Fruit fly (Drosophila melanogaster) whole organism, embryonic: ENCODE measurements around the gene CG5934.

Experiments used
- CG11504 ChIP-seq: fragments of 200-800 bp; sonication (Bioruptor generic); optimal IDR thresholded peaks from 3 replicates; lab custom pipeline; 2019; ENCODE audit warnings: missing biosample characterization, mild to moderate bottlenecking, missing genetic modification characterization, moderate library complexity
- CG11723 ChIP-seq: fragments of 200-800 bp; sonication (Bioruptor generic); optimal IDR thresholded peaks from 2 replicates; lab custom pipeline; 2017; ENCODE audit warnings: missing biosample characterization, mild to moderate bottlenecking, missing genetic modification characterization
- CG12769 ChIP-seq: fragments of 200-800 bp; sonication (Bioruptor generic); optimal IDR thresholded peaks from 2 replicates; lab custom pipeline; 2019; ENCODE audit warnings: missing biosample characterization, mild to moderate bottlenecking, missing genetic modification characterization, moderate library complexity
- CG13894 ChIP-seq: fragments of 200-800 bp; sonication (Bioruptor generic); optimal IDR thresholded peaks from 3 replicates; lab custom pipeline; 2018; ENCODE audit warnings: missing biosample characterization, mild to moderate bottlenecking, missing genetic modification characterization, moderate library complexity
- CG18011 ChIP-seq: fragments of 200-800 bp; sonication (Bioruptor generic); optimal IDR thresholded peaks from 2 replicates; lab custom pipeline; 2017; ENCODE audit warnings: missing biosample characterization, missing genetic modification characterization, mild to moderate bottlenecking, moderate library complexity, missing genotype
- CG2678 ChIP-seq: fragments of 200-800 bp; sonication (Bioruptor generic); optimal IDR thresholded peaks from 3 replicates; lab custom pipeline; 2019; ENCODE audit warnings: missing biosample characterization, mild to moderate bottlenecking, missing genetic modification characterization, moderate library complexity
- CG3847 ChIP-seq: fragments of 200-800 bp; sonication (Bioruptor generic); IDR thresholded peaks from 2 replicates; pipeline ENCODE4 v1.3.6; 2022; ENCODE audit warnings: missing biosample characterization, missing genetic modification characterization
- CG6765 ChIP-seq: fragments of 200-800 bp; sonication (Bioruptor generic); optimal IDR thresholded peaks from 3 replicates; lab custom pipeline; 2017; ENCODE audit warnings: missing biosample characterization, mild to moderate bottlenecking, missing genetic modification characterization
- CG7271 ChIP-seq: fragments of 200-800 bp; sonication (Bioruptor generic); optimal IDR thresholded peaks from 2 replicates; lab custom pipeline; 2018; ENCODE audit warnings: missing biosample characterization, mild to moderate bottlenecking, missing genetic modification characterization, moderate library complexity
- CG7839 ChIP-seq: fragments of 200-800 bp; sonication (Bioruptor generic); optimal IDR thresholded peaks from 3 replicates; lab custom pipeline; 2018; ENCODE audit warnings: missing biosample characterization, mild to moderate bottlenecking, missing genetic modification characterization, moderate library complexity
- CG7987 ChIP-seq: fragments of 200-800 bp; sonication (Bioruptor generic); optimal IDR thresholded peaks from 2 replicates; lab custom pipeline; 2018; ENCODE audit warnings: missing biosample characterization, mild to moderate bottlenecking, missing genetic modification characterization, moderate library complexity
- CG8478 ChIP-seq: fragments of >200 bp; optimal IDR thresholded peaks from 2 replicates; lab custom pipeline; 2018
- HLHmδ ChIP-seq: fragments of 200-800 bp; sonication (Bioruptor generic); optimal IDR thresholded peaks from 2 replicates; lab custom pipeline; 2018; ENCODE audit warnings: missing biosample characterization, mild to moderate bottlenecking, missing genetic modification characterization, moderate library complexity
- Hmr ChIP-seq: fragments of 200-800 bp; sonication (Bioruptor generic); optimal IDR thresholded peaks from 3 replicates; lab custom pipeline; 2017; ENCODE audit warnings: mild to moderate bottlenecking, missing biosample characterization, missing genetic modification reagents, missing genetic modification characterization
- Med ChIP-seq: fragments of 200-800 bp; sonication (Bioruptor generic); peaks from one replicate; lab custom pipeline; 2016; ENCODE audit warnings: missing biosample characterization, missing genetic modification characterization, mild to moderate bottlenecking, inconsistent platforms, moderate library complexity
- NC2α ChIP-seq: fragments of 200-800 bp; sonication (Bioruptor generic); optimal IDR thresholded peaks from 2 replicates; lab custom pipeline; 2016; ENCODE audit warnings: missing biosample characterization, missing genetic modification characterization
- NK7.1 ChIP-seq: fragments of 200-800 bp; sonication (Bioruptor generic); optimal IDR thresholded peaks from 3 replicates; lab custom pipeline; 2016; ENCODE audit warnings: missing biosample characterization, missing genetic modification characterization
- PHDP ChIP-seq: fragments of 200-800 bp; sonication (Bioruptor generic); optimal IDR thresholded peaks from 3 replicates; lab custom pipeline; 2018; ENCODE audit warnings: missing biosample characterization, mild to moderate bottlenecking, missing genetic modification characterization, moderate library complexity
- Poxn ChIP-seq: fragments of 200-800 bp; sonication (Bioruptor generic); IDR thresholded peaks from 2 replicates; pipeline ENCODE4 v1.3.6; 2022; ENCODE audit warnings: missing biosample characterization, missing genetic modification characterization
- Six4 ChIP-seq: fragments of 200-800 bp; sonication (Bioruptor generic); optimal IDR thresholded peaks from 2 replicates; lab custom pipeline; 2016; ENCODE audit warnings: missing biosample characterization, missing genetic modification characterization
- Vsx1 ChIP-seq: fragments of 200-800 bp; sonication (Bioruptor generic); optimal IDR thresholded peaks from 2 replicates; lab custom pipeline; 2017; ENCODE audit warnings: missing biosample characterization, mild to moderate bottlenecking, missing genetic modification characterization, missing genetic modification reagents
- abd-A ChIP-seq: fragments of 200-800 bp; sonication (Bioruptor generic); optimal IDR thresholded peaks from 3 replicates; lab custom pipeline; 2019; ENCODE audit warnings: missing biosample characterization, mild to moderate bottlenecking, missing genetic modification characterization, moderate library complexity
- cato ChIP-seq: fragments of 200-800 bp; sonication (Bioruptor generic); optimal IDR thresholded peaks from 2 replicates; lab custom pipeline; 2016; ENCODE audit warnings: missing biosample characterization, missing genetic modification characterization, borderline replicate concordance
- cwo ChIP-seq: fragments of 200-800 bp; sonication (Bioruptor generic); optimal IDR thresholded peaks from 3 replicates; lab custom pipeline; 2017; ENCODE audit warnings: missing biosample characterization, missing genetic modification characterization, mild to moderate bottlenecking, moderate library complexity, missing genetic modification reagents
- dm ChIP-seq: fragments of 200-800 bp; sonication (Bioruptor generic); optimal IDR thresholded peaks from 3 replicates; lab custom pipeline; 2016; ENCODE audit warnings: missing biosample characterization, missing genetic modification characterization
- exex ChIP-seq: fragments of 200-800 bp; sonication (Bioruptor generic); optimal IDR thresholded peaks from 4 replicates; lab custom pipeline; 2018; ENCODE audit warnings: missing biosample characterization, mild to moderate bottlenecking, missing genetic modification characterization, moderate library complexity
- gro ChIP-seq: fragments of 200-800 bp; sonication (Bioruptor generic); optimal IDR thresholded peaks from 2 replicates; lab custom pipeline; 2016; ENCODE audit warnings: missing biosample characterization, missing genetic modification characterization
- ken ChIP-seq: fragments of 200-800 bp; sonication (Bioruptor generic); IDR thresholded peaks from 3 replicates; pipeline ENCODE4 v1.3.6; 2022; ENCODE audit warnings: missing biosample characterization, missing genetic modification characterization
- lbe ChIP-seq: fragments of 200-800 bp; sonication (Bioruptor generic); optimal IDR thresholded peaks from 2 replicates; lab custom pipeline; 2016; ENCODE audit warnings: missing biosample characterization, mild to moderate bottlenecking, missing genetic modification characterization
- mirr ChIP-seq: fragments of 200-800 bp; sonication (Bioruptor generic); optimal IDR thresholded peaks from 3 replicates; lab custom pipeline; 2018; ENCODE audit warnings: missing biosample characterization, mild to moderate bottlenecking, missing genetic modification characterization
- nmo ChIP-seq: fragments of 200-800 bp; sonication (Bioruptor generic); optimal IDR thresholded peaks from 2 replicates; lab custom pipeline; 2018; ENCODE audit warnings: missing biosample characterization, mild to moderate bottlenecking, missing genetic modification characterization, moderate library complexity
- phol ChIP-seq: fragments of 200-800 bp; sonication (Bioruptor generic); optimal IDR thresholded peaks from 3 replicates; lab custom pipeline; 2018; ENCODE audit warnings: missing biosample characterization, mild to moderate bottlenecking, missing genetic modification characterization, moderate library complexity
- scrt ChIP-seq: fragments of 200-800 bp; sonication (Bioruptor generic); optimal IDR thresholded peaks from 2 replicates; lab custom pipeline; 2018; ENCODE audit warnings: missing biosample characterization, mild to moderate bottlenecking, missing genetic modification characterization, moderate library complexity
- sd ChIP-seq: fragments of 200-800 bp; sonication (Bioruptor generic); optimal IDR thresholded peaks from 3 replicates; lab custom pipeline; 2018; ENCODE audit warnings: missing biosample characterization, mild to moderate bottlenecking, missing genetic modification characterization, moderate library complexity
- sisA ChIP-seq: fragments of 200-800 bp; sonication (Bioruptor generic); IDR thresholded peaks from 2 replicates; pipeline ENCODE4 v1.3.6; 2022; ENCODE audit warnings: missing biosample characterization, missing genetic modification characterization
- sob ChIP-seq: fragments of 200-800 bp; sonication (Bioruptor generic); IDR thresholded peaks from 2 replicates; pipeline ENCODE4 v1.3.6; 2022; ENCODE audit warnings: missing biosample characterization, missing genetic modification characterization
- sr ChIP-seq: fragments of 200-800 bp; sonication (Bioruptor generic); IDR thresholded peaks from 3 replicates; pipeline ENCODE4 v1.3.6; 2022; ENCODE audit warnings: missing biosample characterization, missing genetic modification characterization
- sug ChIP-seq: fragments of 200-800 bp; optimal IDR thresholded peaks from 2 replicates; lab custom pipeline; 2019; ENCODE audit warnings: missing biosample characterization, mild to moderate bottlenecking, missing genetic modification characterization, moderate library complexity
- tna ChIP-seq: fragments of 200-800 bp; sonication (Bioruptor generic); IDR thresholded peaks from 2 replicates; pipeline ENCODE4 v1.3.6; 2022; ENCODE audit warnings: missing biosample characterization, missing genetic modification characterization; ENCODE audit not compliant: partially characterized antibody
- wdn ChIP-seq: fragments of 200-800 bp; sonication (Bioruptor generic); IDR thresholded peaks from 2 replicates; pipeline ENCODE4 v1.3.6; 2022; ENCODE audit warnings: missing biosample characterization, missing genetic modification characterization

CG5934 gene

dm6 chr3R:27292159-27292880, 18.8 kb downstream of the CG5934 start, which contains the start of gene CG3348 (continued):
- TF ChIP-seq gro (GFP tag; lab: Kevin White, UChicago) (peak; percentile 53), phol (peak; percentile 67), sisA (GFP tag; lab: Robert Waterston, UW) (peak; percentile 66), Six4 (GFP tag; lab: Kevin White, UChicago) (peak; percentile 39), nmo (GFP tag; lab: Kevin White, UChicago) (peak; percentile 73)

DNA sequence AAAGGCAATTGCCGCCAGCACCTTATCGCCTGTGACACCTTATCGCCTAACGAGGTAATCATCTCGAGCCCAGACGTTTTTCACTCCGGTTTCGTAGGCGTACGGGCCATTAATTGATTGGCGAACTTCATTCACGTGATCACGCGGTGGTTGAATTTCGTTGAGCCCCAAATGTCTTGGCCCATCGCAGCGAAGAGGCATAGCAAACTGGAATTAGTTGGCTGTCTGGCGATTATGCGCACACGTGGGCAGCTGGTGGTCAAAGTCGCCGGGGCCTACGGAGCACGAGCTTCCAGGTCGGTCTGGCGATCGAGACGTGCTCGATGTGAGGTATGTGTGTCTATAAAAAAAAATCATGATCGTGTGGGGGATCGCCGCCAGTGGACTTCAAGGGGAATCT, 19.6 kb downstream of the CG5934 start:
- TF ChIP-seq mirr (GFP tag; lab: Kevin White, UChicago) = peak; percentile 6
- TF ChIP-seq CG3847 (GFP tag; lab: Robert Waterston, UW) = no peak
- peak; percentile 18 for TF ChIP-seq CG13894 (tag; lab: Kevin White, UChicago)
- TF ChIP-seq HLHmδ (GFP tag; lab: Kevin White, UChicago) = no peak
- TF ChIP-seq Poxn (GFP tag; lab: Robert Waterston, UW) = no peak
- TF ChIP-seq CG8478 (lab: Kevin White, UChicago) = peak; percentile 36
- TF ChIP-seq CG7987 (GFP tag; lab: Kevin White, UChicago) = peak; percentile 100
- TF ChIP-seq sug (tag; lab: Kevin White, UChicago) = peak; percentile 91
- peak; percentile 70 for TF ChIP-seq exex (tag; lab: Kevin White, UChicago)
- peak; percentile 66 for TF ChIP-seq Med (GFP tag; lab: Kevin White, UChicago)
- TF ChIP-seq CG11504 (tag; lab: Kevin White, UChicago) = no peak
- TF ChIP-seq cwo (GFP tag; lab: Kevin White, UChicago) = peak; percentile 100
- TF ChIP-seq dm (GFP tag; lab: Kevin White, UChicago) = no peak
- TF ChIP-seq Hmr = no peak
- no peak for TF ChIP-seq Vsx1
- TF ChIP-seq tna = no peak
- TF ChIP-seq CG12769 (tag; lab: Kevin White, UChicago) = peak; percentile 83
- no peak for TF ChIP-seq wdn
- TF ChIP-seq CG2678 = no peak
- TF ChIP-seq sd (tag; lab: Kevin White, UChicago) = peak; percentile 78
- no peak for TF ChIP-seq CG6765
- no peak for TF ChIP-seq scrt (GFP tag; lab: Kevin White, UChicago)
- no peak for TF ChIP-seq lbe (GFP tag; lab: Kevin White, UChicago)
- TF ChIP-seq NC2α (GFP tag; lab: Kevin White, UChicago) = no peak
- no peak for TF ChIP-seq NK7.1 (GFP tag; lab: Kevin White, UChicago)
- TF ChIP-seq CG18011 = no peak
- TF ChIP-seq sob (GFP tag; lab: Robert Waterston, UW) = no peak
- no peak for TF ChIP-seq CG11723
- peak; percentile 31 for TF ChIP-seq abd-A
- TF ChIP-seq CG7271 (tag; lab: Kevin White, UChicago) = no peak
- no peak for TF ChIP-seq ken (GFP tag; lab: Robert Waterston, UW)
- peak; percentile 56; the same call in 1 of the 3 replicates for TF ChIP-seq sr (GFP tag; lab: Robert Waterston, UW)
- no peak for TF ChIP-seq cato (GFP tag; lab: Kevin White, UChicago)
- TF ChIP-seq CG7839 (tag; lab: Kevin White, UChicago) = no peak
- no peak for TF ChIP-seq PHDP (tag; lab: Kevin White, UChicago)
- TF ChIP-seq, all 482 proteins: peak for 12
